Worm (Caenorhabditis elegans): ENCODE measurements around the gene cutl-25.

Gene cutl-25

DNA sequence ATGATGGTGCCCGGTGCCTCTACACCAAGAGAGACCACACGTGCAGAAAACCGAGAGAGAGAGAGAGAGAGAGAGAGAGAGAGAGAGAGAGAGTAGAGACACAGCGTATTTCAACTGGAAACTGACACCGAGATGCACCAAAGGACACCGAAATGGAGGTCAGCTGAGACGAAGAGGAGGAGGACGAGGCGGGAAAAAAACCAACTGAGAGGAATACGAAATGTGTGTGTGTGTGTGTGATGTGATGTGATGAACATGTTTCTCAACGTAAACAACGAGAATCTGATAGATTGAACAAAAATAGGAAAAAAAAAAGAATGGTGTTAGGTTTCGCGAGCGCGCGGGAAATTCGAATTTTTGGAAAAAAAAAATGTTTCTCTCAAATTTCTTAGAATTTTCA lies 9.6 kb downstream of the cutl-25 start (continued):
- TF ChIP-seq nhr-12 (tag; optimal IDR thresholded peaks at IDR 0.05) (no peak), elt-2 (tag; optimal IDR thresholded peaks at IDR 0.05) (peak; percentile 29), xbp-1 (tag; optimal IDR thresholded peaks at IDR 0.05) (peak; percentile 42), skn-1 (tag; optimal IDR thresholded peaks at IDR 0.05) (no peak), ztf-11 (tag; optimal IDR thresholded peaks at IDR 0.05) (peak in 1 of 2 experiments; percentile 15), lin-14 (GFP tag; optimal IDR thresholded peaks at IDR 0.05) (peak; percentile 92), swsn-7 (tag; optimal IDR thresholded peaks at IDR 0.05) (peak; percentile 46), egl-27 (tag; optimal IDR thresholded peaks at IDR 0.05) (no peak), pqm-1 (tag; optimal IDR thresholded peaks at IDR 0.05) (no peak), blmp-1 (tag; optimal IDR thresholded peaks at IDR 0.05) (no peak), efl-1 (optimal IDR thresholded peaks at IDR 0.05) (peak; percentile 63 to 70), efl-1 (GFP tag; optimal IDR thresholded peaks at IDR 0.05 in 1 of 2) (peak; percentile 75 to 92), unc-62 (GFP tag; optimal IDR thresholded peaks at IDR 0.05) (no peak), fkh-8 (tag; optimal IDR thresholded peaks at IDR 0.05) (peak; percentile 29), lin-39 (tag; optimal IDR thresholded peaks at IDR 0.05) (no peak), nhr-71 (tag; optimal IDR thresholded peaks at IDR 0.05) (peak; percentile 82), ztf-4 (tag; optimal IDR thresholded peaks at IDR 0.05) (no peak), mef-2 (tag; optimal IDR thresholded peaks at IDR 0.05) (no peak), nhr-19 (GFP tag; conservative IDR thresholded peaks at IDR 0.05) (peak; percentile 59), ets-5 (GFP tag; IDR thresholded peaks at IDR 0.05) (no peak), sox-4 (tag; optimal IDR thresholded peaks at IDR 0.05) (no peak), nhr-47 (tag; optimal IDR thresholded peaks at IDR 0.05) (peak; percentile 62), aha-1 (tag; optimal IDR thresholded peaks at IDR 0.05) (no peak), snu-23 (GFP tag; optimal IDR thresholded peaks at IDR 0.05) (peak; percentile 80), lsy-2 (tag; optimal IDR thresholded peaks at IDR 0.05) (peak; percentile 53 to 74), unc-30 (tag; optimal IDR thresholded peaks at IDR 0.05) (no peak), unc-86 (tag; optimal IDR thresholded peaks at IDR 0.05) (peak; percentile 52), isw-1 (GFP tag; IDR thresholded peaks at IDR 0.05) (no peak), efl-3 (GFP tag; optimal IDR thresholded peaks at IDR 0.05) (no peak), nhr-85 (tag) (peak; percentile 94), jun-1 (tag; optimal IDR thresholded peaks at IDR 0.05) (no peak), C04F5.9 (tag; optimal IDR thresholded peaks at IDR 0.05) (no peak), hlh-4 (tag; optimal IDR thresholded peaks at IDR 0.05) (no peak), lin-35 (GFP tag; optimal IDR thresholded peaks at IDR 0.05) (peak; percentile 74 to 81), tbx-2 (tag; optimal IDR thresholded peaks at IDR 0.05) (peak; percentile 50), pag-3 (tag; optimal IDR thresholded peaks at IDR 0.05; ENCODE audit: borderline replicate concordance, insufficient read depth) (no peak), unc-98 (GFP tag; IDR thresholded peaks at IDR 0.05) (no peak), ceh-8 (GFP tag; optimal IDR thresholded peaks at IDR 0.05) (no peak)

DNA sequence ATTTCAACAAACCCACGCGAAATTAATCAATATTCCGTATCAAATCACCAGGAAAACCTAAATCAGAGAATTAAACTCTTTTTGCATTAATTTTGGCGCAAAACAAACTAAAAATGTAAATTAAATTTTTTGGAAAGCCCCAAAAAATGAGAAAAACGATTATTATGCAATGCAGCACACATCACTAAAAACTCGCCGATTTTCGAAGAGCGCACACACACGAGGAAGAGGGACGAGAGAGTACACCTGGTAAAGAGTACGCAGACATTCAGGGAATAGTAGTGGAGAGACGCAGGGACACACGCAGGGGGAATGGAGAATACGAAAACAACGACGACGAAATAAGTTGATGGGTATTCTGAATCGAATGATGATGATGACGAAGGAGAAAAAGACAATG lies 11.0 kb downstream of the cutl-25 start:
- TF ChIP-seq unc-30 (tag; optimal IDR thresholded peaks at IDR 0.05): no peak
- peak; percentile 1 for TF ChIP-seq elt-2 (tag; optimal IDR thresholded peaks at IDR 0.05)
- TF ChIP-seq nhr-11 (tag; optimal IDR thresholded peaks at IDR 0.05): no peak
- TF ChIP-seq alr-1 (tag; optimal IDR thresholded peaks at IDR 0.05; ENCODE audit: borderline replicate concordance): no peak
- peak; percentile 67 for TF ChIP-seq lsy-2 (tag; optimal IDR thresholded peaks at IDR 0.05)
- peak; percentile 9 for TF ChIP-seq ama-1 (optimal IDR thresholded peaks at IDR 0.05)
- TF ChIP-seq lin-14 (GFP tag; optimal IDR thresholded peaks at IDR 0.05): peak; percentile 82
- no peak for TF ChIP-seq lin-39 (tag; optimal IDR thresholded peaks at IDR 0.05)
- peak; percentile 68 for TF ChIP-seq skn-1 (tag; optimal IDR thresholded peaks at IDR 0.05)
- no peak for TF ChIP-seq ceh-63 (GFP tag; optimal IDR thresholded peaks at IDR 0.05)
- TF ChIP-seq ets-5 (GFP tag; IDR thresholded peaks at IDR 0.05): no peak
- no peak for TF ChIP-seq tlp-1 (tag; optimal IDR thresholded peaks at IDR 0.05)
- TF ChIP-seq lir-3 (tag; optimal IDR thresholded peaks at IDR 0.05; ENCODE audit: poor library complexity): no peak
- no peak for TF ChIP-seq ztf-11 (tag; optimal IDR thresholded peaks at IDR 0.05)
- no peak for TF ChIP-seq hpl-2 (GFP tag; optimal IDR thresholded peaks at IDR 0.05)
- TF ChIP-seq grh-1 (GFP tag; IDR thresholded peaks at IDR 0.05): no peak
- TF ChIP-seq egl-27 (tag; optimal IDR thresholded peaks at IDR 0.05): peak in 1 of 2 experiments; percentile 26
- TF ChIP-seq aly-2 (tag; optimal IDR thresholded peaks at IDR 0.05): no peak
- TF ChIP-seq ztf-4 (tag; optimal IDR thresholded peaks at IDR 0.05): no peak
- TF ChIP-seq snpc-4 (tag; optimal IDR thresholded peaks at IDR 0.05): no peak
- peak; percentile 77 for TF ChIP-seq snu-23 (GFP tag; optimal IDR thresholded peaks at IDR 0.05)
- TF ChIP-seq ceh-88 (GFP tag; IDR thresholded peaks at IDR 0.05): no peak
- TF ChIP-seq fkh-4 (tag; optimal IDR thresholded peaks at IDR 0.05; ENCODE audit: borderline replicate concordance): no peak
- TF ChIP-seq rnt-1 (tag; optimal IDR thresholded peaks at IDR 0.05): no peak
- no peak for TF ChIP-seq sptf-1 (tag; optimal IDR thresholded peaks at IDR 0.05)
- no peak for TF ChIP-seq C04F5.9 (tag; optimal IDR thresholded peaks at IDR 0.05)
- no peak for TF ChIP-seq ces-1 (GFP tag; optimal IDR thresholded peaks at IDR 0.05)
- TF ChIP-seq nhr-71 (tag; optimal IDR thresholded peaks at IDR 0.05): peak; percentile 78
- peak; percentile 56 to 74 for TF ChIP-seq lin-35 (GFP tag; optimal IDR thresholded peaks at IDR 0.05)

Data from whole organism, L1 larva.